Worm (Caenorhabditis elegans) whole organism, L1 larva: Measurements from ENCODE around the gene R12C12.6.

Source experiments
- C16A3.4 ChIP-seq: fragments of 150-350 bp; optimal IDR thresholded peaks from 2 replicates; lab custom pipeline; 2014; ENCODE audit warnings: missing biosample characterization, missing genetic modification characterization
- F16B12.6 ChIP-seq: fragments of 150-350 bp; optimal IDR thresholded peaks from 2 replicates; lab custom pipeline; 2014; ENCODE audit warnings: missing biosample characterization, missing genetic modification characterization
- aly-2 ChIP-seq: fragments of 150-350 bp; optimal IDR thresholded peaks from 2 replicates; lab custom pipeline; 2014; ENCODE audit warnings: missing biosample characterization, missing genetic modification characterization
- blmp-1 ChIP-seq: fragments of 150-350 bp; optimal IDR thresholded peaks from 2 replicates; lab custom pipeline; 2014; ENCODE audit warnings: missing biosample characterization, missing genetic modification characterization
- ceh-8 ChIP-seq: fragments of 200-800 bp; sonication (Bioruptor generic); optimal IDR thresholded peaks from 2 replicates; lab custom pipeline; 2018; ENCODE audit warnings: mild to moderate bottlenecking, missing genetic modification characterization, moderate library complexity, missing compliant biosample characterization
- efl-1 ChIP-seq, 4 experiments: fragments of 150-350 bp; optimal IDR thresholded peaks in 3 of 4; peaks in 1 of 4; 1 replicate in 1 of 4; 2 replicates in 3 of 4; lab custom pipeline; 2014; ENCODE audit warnings: missing biosample characterization in 2 of 4, missing genetic modification characterization in 2 of 4, missing genetic modification reagents in 2 of 4
- egl-27 ChIP-seq, 2 experiments: fragments of 150-350 bp in 1 of 2; sonication (generic microtip); optimal IDR thresholded peaks; 3 replicates each; lab custom pipeline; 2017 to 2018; ENCODE audit warnings: missing biosample characterization in 2 of 2, missing genetic modification characterization in 2 of 2, missing genetic modification reagents in 2 of 2
- elt-3 ChIP-seq, 6 experiments: fragments of 150-350 bp in 1 of 6; sonication (generic microtip); optimal IDR thresholded peaks; 2 replicates each; lab custom pipeline; 2017 to 2018; ENCODE audit warnings: missing biosample characterization in 6 of 6, missing genetic modification characterization in 6 of 6, inconsistent platforms in 1 of 6
- ets-5 ChIP-seq: fragments of 200-800 bp; sonication (Bioruptor generic); IDR thresholded peaks from 2 replicates; pipeline ENCODE4 v1.3.6; 2022; ENCODE audit warnings: missing genetic modification characterization, missing compliant biosample characterization
- fkh-4 ChIP-seq: sonication (generic microtip); optimal IDR thresholded peaks from 2 replicates; lab custom pipeline; 2016; ENCODE audit warnings: missing compliant biosample characterization, missing genetic modification characterization, borderline replicate concordance
- fkh-8 ChIP-seq: sonication (generic microtip); optimal IDR thresholded peaks from 2 replicates; lab custom pipeline; 2016; ENCODE audit warnings: mild to moderate bottlenecking, missing genetic modification characterization, missing compliant biosample characterization
- grh-1 ChIP-seq: fragments of 200-800 bp; sonication (Bioruptor generic); IDR thresholded peaks from 2 replicates; pipeline ENCODE4 v1.3.6; 2022; ENCODE audit warnings: missing genetic modification reagents, missing genetic modification characterization, missing compliant biosample characterization
- hlh-17 ChIP-seq: fragments of 200-800 bp; sonication (Bioruptor generic); optimal IDR thresholded peaks from 2 replicates; lab custom pipeline; 2018; ENCODE audit warnings: missing genetic modification characterization, mild to moderate bottlenecking, missing compliant biosample characterization, moderate library complexity, borderline replicate concordance
- hlh-4 ChIP-seq: sonication (generic microtip); optimal IDR thresholded peaks from 2 replicates; lab custom pipeline; 2016; ENCODE audit warnings: mild to moderate bottlenecking, missing genetic modification characterization, missing compliant biosample characterization
- isw-1 ChIP-seq: fragments of 200-800 bp; sonication (Bioruptor generic); IDR thresholded peaks from 2 replicates; pipeline ENCODE4 v1.3.6; 2022; ENCODE audit warnings: missing genetic modification characterization, missing compliant biosample characterization
- lin-13 ChIP-seq: fragments of 150-350 bp; optimal IDR thresholded peaks from 2 replicates; lab custom pipeline; 2014; ENCODE audit warnings: missing biosample characterization, missing genetic modification reagents, missing genetic modification characterization
- lin-14 ChIP-seq: fragments of 200-800 bp; sonication (Bioruptor generic); optimal IDR thresholded peaks from 2 replicates; lab custom pipeline; 2018; ENCODE audit warnings: mild to moderate bottlenecking, missing genetic modification characterization, moderate library complexity, missing compliant biosample characterization
- lin-15B ChIP-seq: fragments of 150-350 bp; sonication (generic microtip); optimal IDR thresholded peaks from 3 replicates; lab custom pipeline; 2014; ENCODE audit warnings: missing biosample characterization, missing genetic modification characterization
- lin-35 ChIP-seq, 2 experiments: fragments of 150-350 bp; optimal IDR thresholded peaks; 2 replicates each; lab custom pipeline; 2014; ENCODE audit warnings: missing biosample characterization in 2 of 2, missing genetic modification characterization in 2 of 2, missing genetic modification reagents in 2 of 2
- lsy-2 ChIP-seq, 2 experiments: fragments of 150-350 bp; optimal IDR thresholded peaks; 2 replicates each; lab custom pipeline; 2014; ENCODE audit warnings: missing biosample characterization in 2 of 2, missing genetic modification characterization in 2 of 2
- mab-9 ChIP-seq: fragments of 200-800 bp; sonication (Bioruptor generic); IDR thresholded peaks from 2 replicates; pipeline ENCODE4 v1.3.6; 2022; ENCODE audit warnings: missing genetic modification reagents, missing genetic modification characterization, missing compliant biosample characterization
- mdl-1 ChIP-seq, 2 experiments: fragments of 150-350 bp; optimal IDR thresholded peaks; 2 replicates each; lab custom pipeline; 2014 to 2017; ENCODE audit warnings: missing biosample characterization in 2 of 2, missing genetic modification characterization in 2 of 2, inconsistent platforms in 1 of 2
- mef-2 ChIP-seq: fragments of 150-350 bp; optimal IDR thresholded peaks from 2 replicates; lab custom pipeline; 2014; ENCODE audit warnings: missing biosample characterization, missing genetic modification characterization
- mep-1 ChIP-seq: fragments of 150-350 bp; optimal IDR thresholded peaks from 2 replicates; lab custom pipeline; 2014; ENCODE audit warnings: missing biosample characterization, missing genetic modification characterization
- nhr-11 ChIP-seq: fragments of 150-350 bp; optimal IDR thresholded peaks from 2 replicates; lab custom pipeline; 2014; ENCODE audit warnings: missing biosample characterization, missing genetic modification characterization
- nhr-84 ChIP-seq: sonication (generic microtip); optimal IDR thresholded peaks from 2 replicates; lab custom pipeline; 2017; ENCODE audit warnings: missing biosample characterization, missing genetic modification characterization
- nhr-85 ChIP-seq: sonication (generic microtip); peaks from one replicate; lab custom pipeline; 2016; ENCODE audit warnings: missing genetic modification characterization, inconsistent platforms, missing compliant biosample characterization
- pax-3 ChIP-seq: fragments of 200-800 bp; sonication (Bioruptor generic); optimal IDR thresholded peaks from 2 replicates; lab custom pipeline; 2018; ENCODE audit warnings: mild to moderate bottlenecking, missing genetic modification characterization, moderate library complexity, missing compliant biosample characterization
- pqm-1 ChIP-seq: sonication (generic microtip); optimal IDR thresholded peaks from 3 replicates; lab custom pipeline; 2017; ENCODE audit warnings: missing biosample characterization, missing genetic modification characterization
- rnt-1 ChIP-seq: sonication (generic microtip); optimal IDR thresholded peaks from 2 replicates; lab custom pipeline; 2016; ENCODE audit warnings: mild to moderate bottlenecking, missing genetic modification characterization, moderate library complexity, missing compliant biosample characterization
- skn-1 ChIP-seq: fragments of 150-350 bp; optimal IDR thresholded peaks from 2 replicates; lab custom pipeline; 2014; ENCODE audit warnings: missing biosample characterization, missing genetic modification characterization
- snu-23 ChIP-seq: sonication (generic microtip); optimal IDR thresholded peaks from 2 replicates; lab custom pipeline; 2016; ENCODE audit warnings: missing genetic modification characterization, missing compliant biosample characterization
- tbx-2 ChIP-seq: sonication (generic microtip); optimal IDR thresholded peaks from 2 replicates; lab custom pipeline; 2016; ENCODE audit warnings: missing genetic modification characterization, missing compliant biosample characterization
- unc-62 ChIP-seq: fragments of 150-350 bp; optimal IDR thresholded peaks from 2 replicates; lab custom pipeline; 2014; ENCODE audit warnings: missing biosample characterization, missing genetic modification reagents, missing genetic modification characterization
- unc-86 ChIP-seq: sonication (generic microtip); optimal IDR thresholded peaks from 2 replicates; lab custom pipeline; 2016; ENCODE audit warnings: missing genetic modification characterization, missing compliant biosample characterization
- xbp-1 ChIP-seq: sonication (generic microtip); optimal IDR thresholded peaks from 2 replicates; lab custom pipeline; 2016; ENCODE audit warnings: missing genetic modification characterization, missing compliant biosample characterization
- zag-1 ChIP-seq: fragments of 150-350 bp; optimal IDR thresholded peaks from 2 replicates; lab custom pipeline; 2014; ENCODE audit warnings: missing biosample characterization, missing genetic modification characterization
- zip-4 ChIP-seq: fragments of 200-800 bp; sonication (Bioruptor generic); optimal IDR thresholded peaks from 2 replicates; lab custom pipeline; 2018; ENCODE audit warnings: mild to moderate bottlenecking, missing genetic modification characterization, moderate library complexity, missing compliant biosample characterization

The R12C12.6 gene

DNA sequence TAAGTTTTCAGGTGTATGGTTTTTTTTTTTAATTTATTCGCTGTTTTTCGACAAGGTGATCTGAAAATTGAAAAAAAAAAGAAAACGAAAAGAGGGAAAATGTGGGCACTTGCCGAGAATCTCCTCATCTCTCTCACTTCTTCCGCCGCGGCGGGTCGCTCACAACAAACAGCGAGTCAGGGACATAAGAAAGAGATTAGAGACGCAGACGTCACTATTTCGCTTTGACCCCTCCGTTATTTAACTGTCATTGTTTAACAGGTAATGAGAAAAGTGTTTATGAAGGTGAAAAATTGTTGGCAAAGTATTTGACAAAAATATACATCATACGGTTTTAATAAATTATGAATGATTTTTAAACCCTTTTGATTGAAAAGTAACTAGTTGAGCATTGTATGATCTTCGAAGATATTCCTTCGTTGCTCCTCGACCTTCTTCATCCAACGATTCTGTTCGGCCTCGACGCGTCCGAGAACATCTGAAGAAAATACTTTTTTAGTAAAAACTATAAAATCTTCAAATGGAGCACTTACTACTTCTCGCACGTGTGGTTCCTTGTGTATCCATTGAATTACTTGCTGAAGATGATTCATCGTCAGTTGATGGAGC lies 1.5 kb downstream of the R12C12.6 start (continued):
- TF ChIP-seq egl-27 (tag; optimal IDR thresholded peaks at IDR 0.05; lab: Kevin White, UChicago), result no peak
- TF ChIP-seq aly-2, result no peak
- peak in 1 of 6 experiments; percentile 48 for TF ChIP-seq elt-3 (tag; optimal IDR thresholded peaks at IDR 0.05; lab: Kevin White, UChicago)
- no peak for TF ChIP-seq ceh-8 (GFP tag; lab: Kevin White, UChicago)
- peak; percentile 11 for TF ChIP-seq tbx-2 (tag; lab: Kevin White, UChicago)
- peak in 1 of 2 experiments; percentile 45 for TF ChIP-seq lsy-2 (tag; optimal IDR thresholded peaks at IDR 0.05; lab: Kevin White, UChicago)
- no peak for TF ChIP-seq fkh-4
- TF ChIP-seq rnt-1 (tag; lab: Kevin White, UChicago), result peak; percentile 27
- TF ChIP-seq hlh-17, result no peak
- peak; percentile 30 to 33 for TF ChIP-seq efl-1 (optimal IDR thresholded peaks at IDR 0.05; lab: Kevin White, UChicago)
- TF ChIP-seq efl-1 (GFP tag; optimal IDR thresholded peaks at IDR 0.05 in 1 of 2; lab: Kevin White, UChicago), result peak; percentile 17 to 94
- no peak for TF ChIP-seq isw-1
- TF ChIP-seq zag-1, result no peak
- TF ChIP-seq unc-62 (GFP tag; lab: Kevin White, UChicago), result no peak
- no peak for TF ChIP-seq mab-9 (GFP tag; lab: Robert Waterston, UW)
- TF ChIP-seq nhr-85 (tag; lab: Kevin White, UChicago), result peak; percentile 65
- no peak for TF ChIP-seq lin-15B (tag; lab: Kevin White, UChicago)
- no peak for TF ChIP-seq nhr-84
- TF ChIP-seq zip-4 (GFP tag; lab: Kevin White, UChicago), result no peak
- TF ChIP-seq hlh-4, result no peak
- TF ChIP-seq snu-23 (GFP tag; lab: Kevin White, UChicago), result peak; percentile 43
- TF ChIP-seq grh-1, result no peak
- no peak for TF ChIP-seq pqm-1 (tag; lab: Kevin White, UChicago)
- no peak for TF ChIP-seq F16B12.6 (tag; lab: Kevin White, UChicago)
- no peak for TF ChIP-seq lin-13 (GFP tag; lab: Kevin White, UChicago)
- TF ChIP-seq mdl-1 (tag; optimal IDR thresholded peaks at IDR 0.05; lab: Kevin White, UChicago), result no peak
- TF ChIP-seq, all 84 proteins: peak for 15

DNA sequence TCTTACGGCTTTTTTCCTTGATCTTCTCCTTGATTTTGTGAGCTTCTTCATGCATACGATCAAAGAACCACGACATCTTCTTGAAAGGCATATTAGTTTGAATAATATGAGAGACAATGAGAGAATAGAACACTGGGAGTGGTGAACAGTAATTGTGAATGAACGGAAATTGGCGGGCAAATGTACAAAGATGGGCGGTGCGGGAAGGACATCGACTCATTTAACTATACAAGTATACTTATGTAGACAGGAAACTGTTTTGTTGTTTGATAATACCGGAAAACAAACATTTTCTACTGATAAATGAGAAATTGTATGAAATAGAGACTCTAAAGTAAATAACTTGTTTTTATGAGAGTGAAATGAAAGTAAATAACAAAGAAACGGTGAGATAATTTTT lies 2.6 kb downstream of the R12C12.6 start, which contains the start of gene R12C12.5:
Gene R12C12.5, minus strand, starts transcription at position 101 of the 400 bp plus-strand sequence.
- TF ChIP-seq lsy-2 (tag; optimal IDR thresholded peaks at IDR 0.05; lab: Kevin White, UChicago) (no peak), zag-1 (no peak), mep-1 (no peak), pax-3 (tag; lab: Kevin White, UChicago) (no peak), nhr-11 (tag; lab: Kevin White, UChicago) (no peak), blmp-1 (tag; lab: Kevin White, UChicago) (no peak)
- TF ChIP-seq, all 84 proteins: peak for 0

ce11 chrII:6043166-6043565 lies 4.5 kb downstream of the R12C12.6 start, which contains the start of gene R12C12.10:
TSS of gene R12C12.10 (minus strand) at chrII:6043266.
- no peak for TF ChIP-seq mef-2
- TF ChIP-seq ets-5, result no peak

DNA sequence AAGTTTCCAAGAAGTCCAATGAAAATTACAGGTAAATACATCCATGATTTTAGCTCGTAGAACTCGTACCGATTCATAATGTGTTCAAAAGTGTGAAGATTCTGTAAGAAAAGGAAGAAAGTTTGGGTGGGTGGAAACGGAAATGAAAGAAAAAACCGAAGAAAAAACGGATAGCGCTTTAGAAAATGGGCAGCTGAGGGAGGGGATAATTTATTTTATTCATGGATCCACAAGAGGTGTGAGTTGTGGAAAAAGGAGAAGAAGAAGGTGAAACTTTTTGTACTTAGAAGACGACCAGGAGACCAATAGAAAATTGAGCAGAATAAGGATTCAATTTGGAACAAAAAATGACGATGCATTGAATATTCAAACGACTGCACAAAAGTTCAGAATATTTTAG lies 16.6 kb downstream of the R12C12.6 start, which contains the start of gene frpr-16:
Gene frpr-16, minus strand, starts transcription at position 101 of the 400 bp plus-strand sequence.
- TF ChIP-seq xbp-1 (no peak), unc-86 (tag; lab: Kevin White, UChicago) (no peak), efl-1 (optimal IDR thresholded peaks at IDR 0.05; lab: Kevin White, UChicago) (no peak), efl-1 (GFP tag; optimal IDR thresholded peaks at IDR 0.05 in 1 of 2; lab: Kevin White, UChicago) (no peak), hlh-4 (no peak), skn-1 (tag; lab: Kevin White, UChicago) (no peak), egl-27 (tag; optimal IDR thresholded peaks at IDR 0.05; lab: Kevin White, UChicago) (no peak), zip-4 (GFP tag; lab: Kevin White, UChicago) (no peak), fkh-8 (tag; lab: Kevin White, UChicago) (no peak), lin-14 (GFP tag; lab: Kevin White, UChicago) (no peak), lin-35 (GFP tag; optimal IDR thresholded peaks at IDR 0.05; lab: Kevin White, UChicago) (no peak), C16A3.4 (tag; lab: Kevin White, UChicago) (no peak), zag-1 (no peak)
